Fruit fly (Drosophila melanogaster): Measurements from ENCODE around the gene CG18814.

Gene CG18814

dm6 chr3L:16411566-16411965 is 41.9 kb downstream of the CG18814 start, which contains the start of gene fax (continued):
- TF ChIP-seq CG15011 (GFP tag; optimal IDR thresholded peaks at IDR 0.05) (no peak), Bgb (GFP tag; IDR thresholded peaks at IDR 0.05; ENCODE audit: partially characterized antibody) (peak; percentile 56; the same call in 1 of the 2 replicates), CG6654 (GFP tag; optimal IDR thresholded peaks at IDR 0.05) (no peak), dati (GFP tag; IDR thresholded peaks at IDR 0.05) (no peak), Rfx (GFP tag; IDR thresholded peaks at IDR 0.05) (peak; percentile 22; the same call in 1 of the 2 replicates), CG3995 (GFP tag; optimal IDR thresholded peaks at IDR 0.05) (peak; percentile 84), CG2199 (GFP tag; IDR thresholded peaks at IDR 0.05) (no peak; the same call in 2 of the 3 replicates), YL-1 (GFP tag; optimal IDR thresholded peaks at IDR 0.05) (peak; percentile 28), Dref (GFP tag; IDR thresholded peaks at IDR 0.05) (peak; percentile 19; the same call in 1 of the 2 replicates), CG10366 (GFP tag; IDR thresholded peaks at IDR 0.05) (no peak), Tbp (GFP tag; optimal IDR thresholded peaks at IDR 0.05) (no peak), CG1647 (GFP tag; optimal IDR thresholded peaks at IDR 0.05) (no peak), CG11723 (GFP tag; optimal IDR thresholded peaks at IDR 0.05) (peak; percentile 34), D19A (tag; optimal IDR thresholded peaks at IDR 0.05) (no peak), C15 (GFP tag; IDR thresholded peaks at IDR 0.05) (no peak), run (tag; optimal IDR thresholded peaks at IDR 0.05) (peak; percentile 12), bab2 (GFP tag; optimal IDR thresholded peaks at IDR 0.05) (no peak), Mes4 (GFP tag; optimal IDR thresholded peaks at IDR 0.05) (no peak), CG16863 (GFP tag; optimal IDR thresholded peaks at IDR 0.05) (no peak), Vsx1 (GFP tag; optimal IDR thresholded peaks at IDR 0.05) (no peak), chm (GFP tag; IDR thresholded peaks at IDR 0.05) (peak; percentile 78), CG12299 (tag; optimal IDR thresholded peaks at IDR 0.05) (peak; percentile 14), CG5180 (GFP tag; optimal IDR thresholded peaks at IDR 0.05) (no peak), Mad (GFP tag; optimal IDR thresholded peaks at IDR 0.05) (no peak), unpg (GFP tag; optimal IDR thresholded peaks at IDR 0.05) (peak; percentile 16), CG6765 (GFP tag; optimal IDR thresholded peaks at IDR 0.05) (peak; percentile 30), CG15514 (GFP tag; optimal IDR thresholded peaks at IDR 0.05) (peak; percentile 71), CG12744 (GFP tag; optimal IDR thresholded peaks at IDR 0.05) (no peak), CG3065 (GFP tag; optimal IDR thresholded peaks at IDR 0.05) (no peak), bsh (GFP tag; optimal IDR thresholded peaks at IDR 0.05) (peak in 1 of 2 experiments; percentile 66), Atf6 (GFP tag; IDR thresholded peaks at IDR 0.05) (no peak), pb (GFP tag; optimal IDR thresholded peaks at IDR 0.05) (no peak)

dm6 chr3L:16412394-16412950 is 42.8 kb downstream of the CG18814 start, which contains the start of gene Serinc:
Gene Serinc (plus strand): TSS chr3L:16412722.
- peak; percentile 53 for TF ChIP-seq Atf-2 (GFP tag; optimal IDR thresholded peaks at IDR 0.05)
- peak; percentile 24 for TF ChIP-seq kni (GFP tag; optimal IDR thresholded peaks at IDR 0.05)
- peak; percentile 59 for TF ChIP-seq Dp (GFP tag; optimal IDR thresholded peaks at IDR 0.05)
- peak; percentile 56 for TF ChIP-seq CG3407 (GFP tag; optimal IDR thresholded peaks at IDR 0.05)
- no peak for TF ChIP-seq sc (optimal IDR thresholded peaks at IDR 0.05)
- TF ChIP-seq sc (GFP tag; optimal IDR thresholded peaks at IDR 0.05) = peak; percentile 5
- TF ChIP-seq nmo (GFP tag; optimal IDR thresholded peaks at IDR 0.05) = peak; percentile 80
- peak; percentile 98 for TF ChIP-seq amos (GFP tag; IDR thresholded peaks at IDR 0.05; ENCODE audit: partially characterized antibody)
- peak; percentile 38 for TF ChIP-seq CG4854 (GFP tag; optimal IDR thresholded peaks at IDR 0.05)
- peak; percentile 64 for TF ChIP-seq CG2712 (tag; optimal IDR thresholded peaks at IDR 0.05)
- TF ChIP-seq CG4617 (GFP tag; optimal IDR thresholded peaks at IDR 0.05; ENCODE audit: borderline replicate concordance) = peak; percentile 91
- no peak for TF ChIP-seq z (GFP tag; IDR thresholded peaks at IDR 0.05)
- no peak for TF ChIP-seq Doc2 (GFP tag; IDR thresholded peaks at IDR 0.05)
- TF ChIP-seq esg (GFP tag; conservative IDR thresholded peaks at IDR 0.05) = no peak; the same call in 1 of the 2 replicates
- TF ChIP-seq CG4328 (GFP tag; optimal IDR thresholded peaks at IDR 0.05) = peak; percentile 15
- TF ChIP-seq CG15269 (tag; optimal IDR thresholded peaks at IDR 0.05) = no peak
- no peak for TF ChIP-seq D (optimal IDR thresholded peaks at IDR 0.05)
- TF ChIP-seq D (GFP tag; optimal IDR thresholded peaks at IDR 0.05) = peak; percentile 33
- TF ChIP-seq chn (GFP tag; optimal IDR thresholded peaks at IDR 0.05) = peak; percentile 58
- TF ChIP-seq CG1792 (GFP tag; optimal IDR thresholded peaks at IDR 0.05) = peak; percentile 43
- no peak for TF ChIP-seq CG9876 (GFP tag; optimal IDR thresholded peaks at IDR 0.05)

Data from whole organism, embryonic.